Worm (Caenorhabditis elegans): Measurements from ENCODE around the gene nhr-192.

nhr-192 gene

ce11 chrV:10081636-10082035, 11.2 kb upstream of the nhr-192 start, which contains the start of gene nhr-205:
TSS of gene nhr-205 (minus strand) at chrV:10081776.
- no peak for TF ChIP-seq ztf-23 (GFP tag; IDR thresholded peaks at IDR 0.05)
- no peak for TF ChIP-seq T22C8.4 (GFP tag; IDR thresholded peaks at IDR 0.05)
- TF ChIP-seq flt-1 (GFP tag; IDR thresholded peaks at IDR 0.05): no peak
- TF ChIP-seq cog-1 (tag; optimal IDR thresholded peaks at IDR 0.05): no peak
- TF ChIP-seq ref-1 (GFP tag; conservative IDR thresholded peaks at IDR 0.05): no peak
- no peak for TF ChIP-seq ztf-29 (GFP tag; IDR thresholded peaks at IDR 0.05)
- no peak for TF ChIP-seq tab-1 (GFP tag; IDR thresholded peaks at IDR 0.05)
- TF ChIP-seq med-1 (GFP tag; optimal IDR thresholded peaks at IDR 0.05; ENCODE audit: insufficient read depth): no peak
- TF ChIP-seq klf-2 (GFP tag; conservative IDR thresholded peaks at IDR 0.05): no peak

- no peak for TF ChIP-seq ztf-23 (GFP tag; IDR thresholded peaks at IDR 0.05)
- no peak for TF ChIP-seq klf-2 (GFP tag; conservative IDR thresholded peaks at IDR 0.05)
- no peak for TF ChIP-seq ref-1 (GFP tag; conservative IDR thresholded peaks at IDR 0.05)
- no peak for TF ChIP-seq flt-1 (GFP tag; IDR thresholded peaks at IDR 0.05)
- TF ChIP-seq ztf-29 (GFP tag; IDR thresholded peaks at IDR 0.05): no peak
- no peak for TF ChIP-seq med-1 (GFP tag; optimal IDR thresholded peaks at IDR 0.05; ENCODE audit: insufficient read depth)
- no peak for TF ChIP-seq T22C8.4 (GFP tag; IDR thresholded peaks at IDR 0.05)
- no peak for TF ChIP-seq cog-1 (tag; optimal IDR thresholded peaks at IDR 0.05)
- TF ChIP-seq tab-1 (GFP tag; IDR thresholded peaks at IDR 0.05): no peak
Measured at ce11 chrV:10080905-10081304, 10.5 kb upstream of the nhr-192 start.

- no peak for TF ChIP-seq flt-1 (GFP tag; IDR thresholded peaks at IDR 0.05)
- TF ChIP-seq cog-1 (tag; optimal IDR thresholded peaks at IDR 0.05): no peak
- TF ChIP-seq ztf-23 (GFP tag; IDR thresholded peaks at IDR 0.05): no peak
- no peak for TF ChIP-seq T22C8.4 (GFP tag; IDR thresholded peaks at IDR 0.05)
- TF ChIP-seq ref-1 (GFP tag; conservative IDR thresholded peaks at IDR 0.05): no peak
- no peak for TF ChIP-seq tab-1 (GFP tag; IDR thresholded peaks at IDR 0.05)
- no peak for TF ChIP-seq klf-2 (GFP tag; conservative IDR thresholded peaks at IDR 0.05)
- TF ChIP-seq ztf-29 (GFP tag; IDR thresholded peaks at IDR 0.05): no peak
- no peak for TF ChIP-seq med-1 (GFP tag; optimal IDR thresholded peaks at IDR 0.05; ENCODE audit: insufficient read depth)
Measured at ce11 chrV:10078244-10078643, 7.8 kb upstream of the nhr-192 start, which contains the start of gene R04B5.1. TSS of gene R04B5.1 (minus strand) at chrV:10078344.

ce11 chrV:10075441-10075840, 5.0 kb upstream of the nhr-192 start, which contains the start of gene F57A8.7:
TSS of gene F57A8.7 (plus strand) at chrV:10075741.
- TF ChIP-seq ztf-29 (GFP tag; IDR thresholded peaks at IDR 0.05) (no peak), ztf-23 (GFP tag; IDR thresholded peaks at IDR 0.05) (no peak), med-1 (GFP tag; optimal IDR thresholded peaks at IDR 0.05; ENCODE audit: insufficient read depth) (no peak), T22C8.4 (GFP tag; IDR thresholded peaks at IDR 0.05) (no peak), tab-1 (GFP tag; IDR thresholded peaks at IDR 0.05) (no peak), klf-2 (GFP tag; conservative IDR thresholded peaks at IDR 0.05) (no peak), cog-1 (tag; optimal IDR thresholded peaks at IDR 0.05) (no peak), flt-1 (GFP tag; IDR thresholded peaks at IDR 0.05) (no peak), ref-1 (GFP tag; conservative IDR thresholded peaks at IDR 0.05) (no peak)

ce11 chrV:10073793-10074192, 3.4 kb upstream of the nhr-192 start, which contains the start of gene F57A8.6:
TSS of gene F57A8.6 (minus strand) at chrV:10073893.
- TF ChIP-seq med-1 (GFP tag; optimal IDR thresholded peaks at IDR 0.05; ENCODE audit: insufficient read depth) (no peak), ztf-23 (GFP tag; IDR thresholded peaks at IDR 0.05) (no peak), flt-1 (GFP tag; IDR thresholded peaks at IDR 0.05) (no peak), cog-1 (tag; optimal IDR thresholded peaks at IDR 0.05) (no peak)

DNA sequence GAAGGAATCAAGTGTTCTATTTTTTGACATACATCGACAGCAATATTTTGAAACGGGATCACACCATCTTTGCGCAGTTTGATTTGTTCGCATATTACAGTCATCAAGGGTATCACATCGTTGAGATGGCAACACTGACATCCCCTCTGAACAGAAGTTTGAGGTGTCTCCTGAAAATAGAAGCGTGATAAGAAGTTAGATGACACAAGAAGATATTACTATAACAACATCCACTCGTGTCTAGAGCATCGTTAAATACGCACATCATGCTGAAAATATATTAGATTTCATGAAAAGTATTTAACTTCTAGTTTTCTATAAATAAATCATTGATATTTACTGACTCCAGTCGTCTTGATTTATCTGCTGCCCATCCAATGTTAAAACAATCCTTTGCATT, 2.3 kb upstream of the nhr-192 start:
- no peak for TF ChIP-seq med-1 (GFP tag; optimal IDR thresholded peaks at IDR 0.05; ENCODE audit: insufficient read depth)
- no peak for TF ChIP-seq ztf-29 (GFP tag; IDR thresholded peaks at IDR 0.05)
- TF ChIP-seq cog-1 (tag; optimal IDR thresholded peaks at IDR 0.05): no peak

DNA sequence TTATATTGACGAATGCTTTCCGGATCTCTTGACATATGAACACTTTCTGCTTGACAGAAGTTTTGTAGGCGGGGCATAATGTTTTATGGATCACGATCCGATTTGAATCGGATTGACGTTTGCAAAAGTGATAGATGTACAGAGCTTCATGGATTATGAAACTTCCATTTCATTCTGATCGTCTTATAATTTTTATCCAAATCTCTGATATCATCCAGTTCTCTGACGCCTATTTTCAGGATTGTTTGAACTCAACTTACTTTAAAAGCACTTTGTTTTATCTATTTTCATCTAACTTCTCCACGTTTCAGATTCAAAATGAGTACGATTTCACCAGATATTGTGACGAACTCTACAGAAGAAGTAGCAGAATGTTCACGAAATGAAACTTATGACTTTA, 3.7 kb downstream of the nhr-192 start, which contains the start of gene npr-39:
Gene npr-39, plus strand, starts transcription at position 301 of the 400 bp plus-strand sequence.
- no peak for TF ChIP-seq med-1 (GFP tag; optimal IDR thresholded peaks at IDR 0.05; ENCODE audit: insufficient read depth)
- TF ChIP-seq T22C8.4 (GFP tag; IDR thresholded peaks at IDR 0.05): no peak
- TF ChIP-seq klf-2 (GFP tag; conservative IDR thresholded peaks at IDR 0.05): no peak
- TF ChIP-seq cog-1 (tag; optimal IDR thresholded peaks at IDR 0.05): no peak
- no peak for TF ChIP-seq ztf-23 (GFP tag; IDR thresholded peaks at IDR 0.05)
- TF ChIP-seq ref-1 (GFP tag; conservative IDR thresholded peaks at IDR 0.05): no peak
- TF ChIP-seq ztf-29 (GFP tag; IDR thresholded peaks at IDR 0.05): no peak

ce11 chrV:10065679-10066078, 4.8 kb downstream of the nhr-192 start:
- no peak for TF ChIP-seq cog-1 (tag; optimal IDR thresholded peaks at IDR 0.05)
- TF ChIP-seq med-1 (GFP tag; optimal IDR thresholded peaks at IDR 0.05; ENCODE audit: insufficient read depth): no peak
- no peak for TF ChIP-seq T22C8.4 (GFP tag; IDR thresholded peaks at IDR 0.05)
- TF ChIP-seq ztf-23 (GFP tag; IDR thresholded peaks at IDR 0.05): no peak
- TF ChIP-seq ztf-29 (GFP tag; IDR thresholded peaks at IDR 0.05): no peak
- no peak for TF ChIP-seq klf-2 (GFP tag; conservative IDR thresholded peaks at IDR 0.05)

DNA sequence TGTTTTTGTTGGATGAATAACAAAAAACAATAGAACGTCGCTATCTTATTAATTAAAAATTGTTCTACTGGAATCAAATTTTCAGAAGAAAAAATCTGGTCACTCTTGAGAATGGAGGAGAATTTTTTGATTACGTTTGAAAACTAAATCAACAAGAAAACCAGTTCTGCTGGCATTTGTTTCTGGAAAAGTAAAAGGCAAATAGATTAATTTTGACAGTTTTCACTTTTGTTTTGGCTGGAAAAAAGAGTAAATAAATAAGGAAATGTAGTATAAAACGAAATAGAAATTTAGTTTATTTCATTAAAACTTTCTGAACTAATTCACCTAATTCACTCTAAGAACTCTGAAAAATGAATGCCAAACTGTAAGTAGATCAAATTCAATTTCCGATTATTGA, 6.2 kb downstream of the nhr-192 start, which contains the start of gene fipr-13:
Gene fipr-13, plus strand, starts transcription at position 301 of the 400 bp plus-strand sequence.
- TF ChIP-seq cog-1 (tag; optimal IDR thresholded peaks at IDR 0.05) (no peak), ref-1 (GFP tag; conservative IDR thresholded peaks at IDR 0.05) (no peak), flt-1 (GFP tag; IDR thresholded peaks at IDR 0.05) (no peak), klf-2 (GFP tag; conservative IDR thresholded peaks at IDR 0.05) (no peak), ztf-29 (GFP tag; IDR thresholded peaks at IDR 0.05) (no peak), tab-1 (GFP tag; IDR thresholded peaks at IDR 0.05) (no peak), med-1 (GFP tag; optimal IDR thresholded peaks at IDR 0.05; ENCODE audit: insufficient read depth) (no peak), ztf-23 (GFP tag; IDR thresholded peaks at IDR 0.05) (no peak), T22C8.4 (GFP tag; IDR thresholded peaks at IDR 0.05) (no peak)

- TF ChIP-seq cog-1 (tag; optimal IDR thresholded peaks at IDR 0.05) (no peak), klf-2 (GFP tag; conservative IDR thresholded peaks at IDR 0.05) (no peak), T22C8.4 (GFP tag; IDR thresholded peaks at IDR 0.05) (no peak), ref-1 (GFP tag; conservative IDR thresholded peaks at IDR 0.05) (no peak), ztf-29 (GFP tag; IDR thresholded peaks at IDR 0.05) (no peak), flt-1 (GFP tag; IDR thresholded peaks at IDR 0.05) (no peak), tab-1 (GFP tag; IDR thresholded peaks at IDR 0.05) (no peak), ztf-23 (GFP tag; IDR thresholded peaks at IDR 0.05) (no peak), med-1 (GFP tag; optimal IDR thresholded peaks at IDR 0.05; ENCODE audit: insufficient read depth) (no peak)
Measured at ce11 chrV:10060039-10060438, 10.4 kb downstream of the nhr-192 start.

All from whole organism, midembryonic.